Worm (Caenorhabditis elegans) whole organism, young adult: ENCODE measurements around the gene srh-136.

ENCODE experiments used
- akir-1 ChIP-seq: fragments of 200-800 bp; sonication (Bioruptor generic); optimal IDR thresholded peaks from 2 replicates; lab custom pipeline; 2018; ENCODE audit warnings: mild to moderate bottlenecking, missing genetic modification characterization, moderate library complexity, missing compliant biosample characterization
- cebp-2 ChIP-seq: fragments of 200-800 bp; sonication (Bioruptor generic); IDR thresholded peaks from 2 replicates; pipeline ENCODE4 v1.3.6; 2022; ENCODE audit warnings: missing genetic modification characterization, missing compliant biosample characterization
- dpl-1 ChIP-seq: fragments of 150-350 bp; optimal IDR thresholded peaks from 2 replicates; lab custom pipeline; 2014; ENCODE audit warnings: missing biosample characterization, missing genetic modification reagents, missing genetic modification characterization
- efl-1 ChIP-seq: fragments of 150-350 bp; optimal IDR thresholded peaks from 2 replicates; lab custom pipeline; 2014; ENCODE audit warnings: missing biosample characterization, missing genetic modification reagents, missing genetic modification characterization
- hrde-1 ChIP-seq: sonication (generic microtip); optimal IDR thresholded peaks from 2 replicates; lab custom pipeline; 2016; ENCODE audit warnings: missing genetic modification characterization, mild to moderate bottlenecking, missing compliant biosample characterization, moderate library complexity, missing genotype, missing genetic modification reagents, borderline replicate concordance
- hsf-1 ChIP-seq: fragments of 200-800 bp; sonication (Bioruptor generic); IDR thresholded peaks from 2 replicates; pipeline ENCODE4 v1.3.6; 2022; ENCODE audit warnings: missing genetic modification reagents, missing genetic modification characterization, missing compliant biosample characterization
- let-526 ChIP-seq: fragments of 200-800 bp; sonication (Bioruptor generic); IDR thresholded peaks from 2 replicates; pipeline ENCODE4 v1.3.6; 2022; ENCODE audit warnings: missing genetic modification reagents, missing genetic modification characterization, missing compliant biosample characterization
- mcd-1 ChIP-seq: fragments of 200-800 bp; sonication (Bioruptor generic); IDR thresholded peaks from 2 replicates; pipeline ENCODE4 v1.3.6; 2022; ENCODE audit warnings: missing genetic modification reagents, missing genetic modification characterization, missing compliant biosample characterization
- nhr-90 ChIP-seq: sonication (generic microtip); optimal IDR thresholded peaks from 2 replicates; lab custom pipeline; 2016; ENCODE audit warnings: missing genotype, mild to moderate bottlenecking, missing genetic modification characterization, missing compliant biosample characterization
- snpc-1.3 ChIP-seq: sonication (generic microtip); optimal IDR thresholded peaks from 2 replicates; lab custom pipeline; 2017; ENCODE audit warnings: missing genetic modification characterization, mild to moderate bottlenecking, missing compliant biosample characterization, antibody characterized with exemption, moderate library complexity, missing genotype, missing genetic modification reagents; ENCODE audit not compliant: insufficient read depth
- snpc-3.4 ChIP-seq: sonication (generic microtip); optimal IDR thresholded peaks from 2 replicates; lab custom pipeline; 2017; ENCODE audit warnings: missing genetic modification characterization, mild to moderate bottlenecking, missing compliant biosample characterization, antibody characterized with exemption, moderate library complexity, missing genotype, missing genetic modification reagents

DNA sequence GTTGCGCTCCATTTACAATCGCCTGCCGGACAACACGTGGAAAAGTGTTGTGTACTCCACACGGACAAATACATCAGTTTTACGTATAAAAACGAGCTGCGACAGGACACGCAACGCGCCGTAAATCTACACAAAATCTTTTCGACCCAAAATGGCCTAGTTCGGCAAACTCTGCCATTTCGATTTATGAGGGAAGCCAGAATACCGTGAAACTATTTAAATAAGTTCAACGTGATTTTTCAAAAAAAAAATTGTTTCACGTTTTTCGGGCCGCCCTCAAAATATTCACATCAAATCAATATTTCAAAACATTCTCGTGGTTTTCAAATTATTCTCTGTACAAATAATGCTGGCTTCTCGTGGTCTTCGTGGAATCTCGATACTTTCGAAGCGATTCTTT is 29.5 kb upstream of the srh-136 start, which contains the start of gene F36D3.8:
- no peak for TF ChIP-seq hsf-1 (GFP tag; lab: Robert Waterston, UW)
- TF ChIP-seq dpl-1, result no peak
- no peak for TF ChIP-seq mcd-1 (GFP tag; lab: Robert Waterston, UW)
- TF ChIP-seq let-526 (GFP tag; lab: Robert Waterston, UW), result no peak
- TF ChIP-seq efl-1 (GFP tag; lab: Kevin White, UChicago), result no peak
- no peak for TF ChIP-seq cebp-2
- TF ChIP-seq snpc-1.3 (tag; lab: Kevin White, UChicago), result no peak
- no peak for TF ChIP-seq hrde-1 (tag; lab: Kevin White, UChicago)
- no peak for TF ChIP-seq akir-1
- no peak for TF ChIP-seq nhr-90 (tag; lab: Kevin White, UChicago)
- no peak for TF ChIP-seq snpc-3.4
